Worm (Caenorhabditis elegans) whole organism, young adult: Measurements from ENCODE around the gene tmem-138.

Experiments used
- B0261.1 ChIP-seq: sonication (generic microtip); optimal IDR thresholded peaks from 2 replicates; lab custom pipeline; 2016; ENCODE audit warnings: mild to moderate bottlenecking, missing genetic modification characterization, moderate library complexity, missing compliant biosample characterization
- F49E8.2 ChIP-seq: sonication (generic microtip); optimal IDR thresholded peaks from 3 replicates; lab custom pipeline; 2017; ENCODE audit warnings: missing genetic modification characterization, mild to moderate bottlenecking, missing compliant biosample characterization, antibody characterized with exemption, moderate library complexity; ENCODE audit not compliant: insufficient read depth
- Y67H2A.10 ChIP-seq: fragments of 200-800 bp; sonication (Bioruptor generic); conservative IDR thresholded peaks from 2 replicates; pipeline ENCODE4 v1.3.6; 2022; ENCODE audit warnings: missing genetic modification reagents, missing genetic modification characterization, missing compliant biosample characterization
- ama-1 ChIP-seq, 3 experiments: fragments of 150-350 bp in 1 of 3; sonication (generic microtip) in 2 of 3; optimal IDR thresholded peaks; 2 replicates each; lab custom pipeline; 2014 to 2018; ENCODE audit warnings: missing biosample characterization in 2 of 3, missing genetic modification characterization in 2 of 3, missing genetic modification reagents in 2 of 3
- lir-1 ChIP-seq: fragments of 200-800 bp; sonication (Bioruptor generic); conservative IDR thresholded peaks from 2 replicates; pipeline ENCODE4 v1.3.6; 2022; ENCODE audit warnings: missing genetic modification reagents, missing genetic modification characterization, missing compliant biosample characterization
- mel-28 ChIP-seq: sonication (generic microtip); optimal IDR thresholded peaks from 2 replicates; lab custom pipeline; 2016; ENCODE audit warnings: borderline replicate concordance, mild to moderate bottlenecking, missing genetic modification characterization, missing compliant biosample characterization
- mxl-1 ChIP-seq: sonication (generic microtip); optimal IDR thresholded peaks from 2 replicates; lab custom pipeline; 2016; ENCODE audit warnings: missing genetic modification characterization, missing compliant biosample characterization

DNA sequence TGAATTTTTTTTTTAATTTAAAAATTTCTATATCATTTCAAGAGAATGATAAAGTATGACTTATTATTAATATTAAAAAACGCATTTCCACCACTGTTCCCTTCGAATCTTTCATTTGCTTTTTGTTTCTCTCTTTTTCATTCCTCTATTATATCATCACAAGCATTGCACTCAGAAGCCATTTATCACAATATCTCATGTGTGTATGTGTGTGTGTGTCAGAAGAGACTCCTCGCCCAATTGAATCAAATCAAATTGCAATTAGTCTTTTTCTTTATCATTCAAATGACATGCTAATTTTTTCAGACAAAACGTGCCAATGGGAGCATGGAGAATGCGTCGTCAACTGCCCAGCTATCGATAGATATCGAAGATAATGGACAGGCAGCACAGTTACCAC lies 41.0 kb upstream of the tmem-138 start, which contains the start of gene unc-105:
- no peak for TF ChIP-seq Y67H2A.10 (GFP tag; lab: Robert Waterston, UW)
- TF ChIP-seq ama-1 (optimal IDR thresholded peaks at IDR 0.05; lab: Kevin White, UChicago): no peak
- TF ChIP-seq ama-1 (GFP tag; optimal IDR thresholded peaks at IDR 0.05; lab: Kevin White, UChicago): no peak
- no peak for TF ChIP-seq mxl-1 (tag; lab: Kevin White, UChicago)
- TF ChIP-seq lir-1 (GFP tag; lab: Robert Waterston, UW): no peak
- no peak for TF ChIP-seq B0261.1
- no peak for TF ChIP-seq F49E8.2 (tag; lab: Kevin White, UChicago)
- TF ChIP-seq mel-28 (tag; lab: Kevin White, UChicago): no peak
